Worm (Caenorhabditis elegans): ENCODE data around the gene R08A2.5.
"Not testable (repeated sequence)": the region's sequence is repeated elsewhere in the genome, so short reads cannot be mapped to it uniquely, and the experiment has no call there.

The R08A2.5 gene

DNA sequence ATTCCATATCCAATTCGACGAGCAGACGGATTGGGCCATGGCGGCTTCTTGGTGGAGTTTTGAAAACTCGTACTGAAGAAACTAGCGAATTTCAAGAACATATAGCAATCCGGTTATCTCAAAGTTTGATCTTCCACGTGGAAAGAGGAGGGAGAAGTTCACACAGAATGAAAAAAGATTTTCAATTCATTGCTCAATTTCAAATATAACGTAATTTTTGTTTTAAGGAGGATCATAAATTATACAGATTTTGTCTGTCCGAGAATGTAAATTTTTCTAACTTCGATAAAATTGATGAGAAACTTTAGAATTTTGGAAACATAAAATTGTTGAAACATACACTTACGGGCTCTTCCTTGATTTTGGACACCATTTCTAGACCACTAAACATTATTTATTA lies 16.3 kb downstream of the R08A2.5 start, which contains the start of gene Y50E8A.2:
Gene Y50E8A.2, minus strand, starts transcription at position 101 of the 400 bp plus-strand sequence.
- TF ChIP-seq T22C8.4 (GFP tag; IDR thresholded peaks at IDR 0.05) (no peak), ztf-29 (GFP tag; IDR thresholded peaks at IDR 0.05) (no peak), klf-2 (GFP tag; conservative IDR thresholded peaks at IDR 0.05) (no peak), tab-1 (GFP tag; IDR thresholded peaks at IDR 0.05) (no peak), flt-1 (GFP tag; IDR thresholded peaks at IDR 0.05) (no peak)

DNA sequence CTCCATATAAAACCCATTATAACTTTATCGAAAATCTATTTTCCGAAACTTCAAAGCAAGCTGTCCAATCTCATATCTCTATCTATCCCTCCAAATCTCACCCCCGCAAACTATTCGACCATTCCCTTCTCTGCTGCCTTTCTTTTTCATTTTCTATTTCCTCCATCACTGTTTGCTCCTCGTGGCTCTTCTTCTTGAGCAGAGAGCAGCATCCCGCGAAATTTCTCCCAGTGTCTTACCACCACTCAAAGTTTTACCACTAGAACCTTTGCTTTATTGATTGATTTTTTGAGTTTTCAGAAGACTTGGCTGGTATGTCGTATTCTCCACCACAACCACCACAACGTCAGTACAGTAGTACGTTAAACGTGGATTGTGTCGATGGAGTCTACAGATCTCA lies 16.9 kb downstream of the R08A2.5 start, which contains the start of gene oig-3:
Gene oig-3, plus strand, starts transcription at position 301 of the 400 bp plus-strand sequence.
- no peak for TF ChIP-seq tab-1 (GFP tag; IDR thresholded peaks at IDR 0.05)
- TF ChIP-seq flt-1 (GFP tag; IDR thresholded peaks at IDR 0.05), result no peak
- TF ChIP-seq ref-1 (GFP tag; conservative IDR thresholded peaks at IDR 0.05), result no peak
- TF ChIP-seq cog-1 (tag; optimal IDR thresholded peaks at IDR 0.05), result no peak
- TF ChIP-seq klf-2 (GFP tag; conservative IDR thresholded peaks at IDR 0.05), result no peak
- no peak for TF ChIP-seq ztf-29 (GFP tag; IDR thresholded peaks at IDR 0.05)
- TF ChIP-seq T22C8.4 (GFP tag; IDR thresholded peaks at IDR 0.05), result no peak
- TF ChIP-seq ztf-23 (GFP tag; IDR thresholded peaks at IDR 0.05), result no peak
- no peak for TF ChIP-seq med-1 (GFP tag; optimal IDR thresholded peaks at IDR 0.05; ENCODE audit: insufficient read depth)

DNA sequence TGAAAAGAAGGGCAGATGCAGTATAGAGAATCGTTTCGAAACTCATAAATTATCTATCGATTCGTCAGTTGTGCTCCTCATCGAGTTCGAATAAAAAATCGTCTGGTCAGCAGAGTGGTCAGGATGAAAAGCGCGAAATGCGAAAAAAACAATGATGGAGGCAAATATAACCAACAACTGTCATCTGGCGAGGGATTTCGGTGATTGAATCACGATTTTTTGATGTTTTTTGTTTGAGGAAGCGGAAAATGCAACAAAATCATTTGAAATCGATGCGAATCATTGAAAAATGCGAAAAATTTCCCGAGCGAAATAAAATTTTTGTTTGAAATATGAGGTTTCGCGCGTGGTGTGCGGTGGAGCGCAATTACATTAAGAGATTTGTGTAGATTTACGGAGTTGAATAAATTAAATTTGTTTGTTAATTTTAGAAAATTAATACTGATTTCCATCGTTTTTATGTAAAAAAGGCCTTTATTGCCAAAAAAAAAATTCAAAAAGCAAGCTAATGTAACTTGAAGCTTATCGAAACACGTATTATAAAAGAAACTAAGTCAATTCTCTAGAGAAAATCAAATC lies 21.9 kb downstream of the R08A2.5 start, which contains the start of gene unc-61:
Gene unc-61, minus strand, starts transcription at position 51 of the 579 bp plus-strand sequence.
- TF ChIP-seq med-1 (GFP tag; optimal IDR thresholded peaks at IDR 0.05; ENCODE audit: insufficient read depth), result no peak
- no peak for TF ChIP-seq klf-2 (GFP tag; conservative IDR thresholded peaks at IDR 0.05)
- TF ChIP-seq flt-1 (GFP tag; IDR thresholded peaks at IDR 0.05), result no peak
- TF ChIP-seq ztf-23 (GFP tag; IDR thresholded peaks at IDR 0.05), result no peak
- TF ChIP-seq ref-1 (GFP tag; conservative IDR thresholded peaks at IDR 0.05), result no peak
- TF ChIP-seq cog-1 (tag; optimal IDR thresholded peaks at IDR 0.05), result no peak
- no peak for TF ChIP-seq T22C8.4 (GFP tag; IDR thresholded peaks at IDR 0.05)
- TF ChIP-seq tab-1 (GFP tag; IDR thresholded peaks at IDR 0.05), result no peak
- no peak for TF ChIP-seq ztf-29 (GFP tag; IDR thresholded peaks at IDR 0.05)

DNA sequence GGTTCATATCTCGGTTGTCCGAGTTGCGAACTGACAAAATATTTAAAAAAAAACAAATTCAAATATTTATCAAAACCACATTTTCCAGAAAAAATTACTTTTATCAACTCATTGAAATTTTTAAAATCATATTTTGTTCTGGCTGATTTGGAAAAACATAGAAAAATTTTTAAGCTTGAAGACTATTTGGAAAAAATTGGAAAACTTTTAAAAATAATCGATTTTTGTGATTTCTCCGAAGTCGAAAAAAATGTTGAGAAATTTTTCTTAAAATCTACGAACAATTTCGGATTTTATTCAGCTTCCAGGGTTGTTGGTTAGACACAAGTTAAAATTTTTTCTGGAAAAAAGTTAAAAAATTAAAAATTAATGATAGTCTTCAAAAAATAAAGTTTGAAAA lies 24.4 kb downstream of the R08A2.5 start, which contains the start of gene Y50E8A.5:
Gene Y50E8A.5, minus strand, starts transcription at position 101 of the 400 bp plus-strand sequence.
- TF ChIP-seq tab-1 (GFP tag; IDR thresholded peaks at IDR 0.05) (no peak), cog-1 (tag; optimal IDR thresholded peaks at IDR 0.05) (no peak), klf-2 (GFP tag; conservative IDR thresholded peaks at IDR 0.05) (no peak), med-1 (GFP tag; optimal IDR thresholded peaks at IDR 0.05; ENCODE audit: insufficient read depth) (no peak), T22C8.4 (GFP tag; IDR thresholded peaks at IDR 0.05) (no peak)

DNA sequence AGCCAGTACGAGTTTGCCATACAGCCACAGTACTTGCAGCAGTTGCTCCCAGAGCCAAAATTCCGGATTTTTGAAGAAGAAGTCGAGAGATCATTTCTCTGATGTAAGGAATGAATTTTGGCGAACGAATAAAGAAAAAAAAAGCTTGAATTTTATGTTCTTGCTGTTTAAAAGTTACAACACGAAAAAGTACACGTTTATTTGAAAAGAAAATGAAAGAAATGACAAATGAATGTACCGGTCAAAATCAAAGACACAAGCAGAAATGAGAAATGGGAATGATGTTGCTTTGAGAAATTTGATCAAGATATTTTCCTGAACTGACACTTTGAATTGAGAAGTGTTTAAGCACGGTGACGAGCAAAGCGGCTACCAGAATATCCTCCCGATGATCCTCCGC lies 28.8 kb downstream of the R08A2.5 start, which contains the start of gene Y50E8A.6:
Gene Y50E8A.6, minus strand, starts transcription at position 101 of the 400 bp plus-strand sequence.
- TF ChIP-seq med-1 (GFP tag; optimal IDR thresholded peaks at IDR 0.05; ENCODE audit: insufficient read depth) (no peak), tab-1 (GFP tag; IDR thresholded peaks at IDR 0.05) (no peak), klf-2 (GFP tag; conservative IDR thresholded peaks at IDR 0.05) (no peak), ztf-23 (GFP tag; IDR thresholded peaks at IDR 0.05) (no peak), cog-1 (tag; optimal IDR thresholded peaks at IDR 0.05) (no peak), T22C8.4 (GFP tag; IDR thresholded peaks at IDR 0.05) (no peak), flt-1 (GFP tag; IDR thresholded peaks at IDR 0.05) (no peak), ztf-29 (GFP tag; IDR thresholded peaks at IDR 0.05) (no peak), ref-1 (GFP tag; conservative IDR thresholded peaks at IDR 0.05) (no peak)

DNA sequence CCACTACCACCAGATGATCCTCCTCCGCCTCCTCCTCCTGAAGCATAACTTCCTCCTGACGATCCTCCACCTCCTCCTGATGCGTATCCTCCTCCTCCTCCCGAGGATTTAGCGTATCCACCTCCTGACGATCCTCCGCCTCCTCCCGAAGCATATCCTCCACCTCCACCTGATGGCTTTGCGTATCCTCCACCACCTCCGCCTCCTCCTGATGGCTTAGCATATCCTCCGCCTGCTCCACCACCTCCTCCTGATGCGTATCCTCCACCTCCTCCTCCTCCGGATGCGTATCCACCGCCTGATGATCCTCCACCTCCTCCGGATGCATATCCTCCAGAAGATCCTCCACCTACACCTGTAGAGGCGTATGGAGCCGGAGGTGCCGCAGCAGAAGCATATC lies 32.4 kb downstream of the R08A2.5 start:
- TF ChIP-seq ztf-23 (GFP tag; IDR thresholded peaks at IDR 0.05), result no peak
- TF ChIP-seq klf-2 (GFP tag; conservative IDR thresholded peaks at IDR 0.05), result 0 out of 2 replicates have a peak, but pooled peaks have one; percentile 11
- peak; percentile 67; the same call in 1 of the 2 replicates for TF ChIP-seq tab-1 (GFP tag; IDR thresholded peaks at IDR 0.05)

DNA sequence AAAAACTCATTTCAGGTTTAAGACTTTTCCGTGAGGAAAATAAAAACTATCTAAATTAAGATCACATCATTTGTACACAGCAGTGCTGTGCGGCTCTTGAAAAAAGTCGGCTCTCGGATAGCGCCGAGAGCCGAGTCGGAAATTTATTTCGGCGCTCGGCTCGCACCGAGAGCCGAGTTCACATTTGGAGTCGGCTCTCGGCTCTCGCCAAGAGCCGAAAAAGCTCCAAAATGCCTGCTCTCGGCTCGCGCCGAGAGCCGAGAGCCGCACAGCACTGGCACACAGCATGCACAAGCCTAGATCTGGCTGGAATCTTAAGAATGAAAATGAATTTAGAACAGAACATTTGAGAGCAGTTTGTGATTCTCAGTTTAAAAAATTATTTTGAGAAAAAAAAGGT lies 34.6 kb downstream of the R08A2.5 start:
- TF ChIP-seq cog-1 (tag; optimal IDR thresholded peaks at IDR 0.05), result no peak
- no peak for TF ChIP-seq klf-2 (GFP tag; conservative IDR thresholded peaks at IDR 0.05)
- no peak for TF ChIP-seq flt-1 (GFP tag; IDR thresholded peaks at IDR 0.05)
- TF ChIP-seq med-1 (GFP tag; optimal IDR thresholded peaks at IDR 0.05; ENCODE audit: insufficient read depth), result no peak
- TF ChIP-seq tab-1 (GFP tag; IDR thresholded peaks at IDR 0.05), result no peak
- no peak for TF ChIP-seq ztf-29 (GFP tag; IDR thresholded peaks at IDR 0.05)
- TF ChIP-seq T22C8.4 (GFP tag; IDR thresholded peaks at IDR 0.05), result no peak
- TF ChIP-seq ztf-23 (GFP tag; IDR thresholded peaks at IDR 0.05), result no peak

DNA sequence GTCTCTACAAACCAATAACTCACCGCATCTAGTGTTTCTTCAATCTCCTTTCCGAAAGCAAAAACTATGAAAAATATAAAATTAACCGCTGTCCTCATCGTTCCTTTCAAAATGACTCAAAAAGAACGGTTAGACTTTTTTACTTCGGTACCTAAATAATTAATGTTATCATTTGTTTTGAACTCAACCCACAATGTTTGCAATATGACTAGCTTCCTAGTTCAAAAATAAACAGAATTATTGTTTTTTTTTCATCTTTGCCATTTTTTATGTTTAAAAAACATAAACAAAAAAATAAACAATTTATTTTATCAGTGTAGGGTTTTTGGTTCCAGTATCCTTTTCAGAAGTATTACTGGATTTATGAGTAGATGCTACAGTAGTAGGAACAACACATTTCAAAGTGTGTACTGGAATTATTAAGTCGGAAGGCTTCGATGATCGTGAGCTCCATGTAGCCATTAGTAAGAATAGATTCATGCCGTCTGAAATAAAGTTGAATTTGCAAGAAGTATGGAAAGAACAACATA lies 36.3 kb downstream of the R08A2.5 start, which contains the start of the genes lipl-8 and Y50E8A.22:
Gene lipl-8, minus strand, starts transcription at position 101 of the 530 bp plus-strand sequence.
Gene Y50E8A.22, minus strand, starts transcription at position 480 of the 530 bp plus-strand sequence.
- TF ChIP-seq ztf-29 (GFP tag; IDR thresholded peaks at IDR 0.05) (no peak), T22C8.4 (GFP tag; IDR thresholded peaks at IDR 0.05) (no peak), med-1 (GFP tag; optimal IDR thresholded peaks at IDR 0.05; ENCODE audit: insufficient read depth) (no peak), ref-1 (GFP tag; conservative IDR thresholded peaks at IDR 0.05) (no peak), klf-2 (GFP tag; conservative IDR thresholded peaks at IDR 0.05) (no peak), ztf-23 (GFP tag; IDR thresholded peaks at IDR 0.05) (no peak), flt-1 (GFP tag; IDR thresholded peaks at IDR 0.05) (no peak), cog-1 (tag; optimal IDR thresholded peaks at IDR 0.05) (no peak), tab-1 (GFP tag; IDR thresholded peaks at IDR 0.05) (no peak)

- TF ChIP-seq ref-1 (GFP tag; conservative IDR thresholded peaks at IDR 0.05); tab-1 (GFP tag; IDR thresholded peaks at IDR 0.05); ztf-29 (GFP tag; IDR thresholded peaks at IDR 0.05): not testable (repeated sequence)
Measured at ce11 chrV:14750357-14750756, 37.9 kb downstream of the R08A2.5 start, which contains the start of gene nspa-10. Gene nspa-10 (minus strand): TSS chrV:14750457.

DNA sequence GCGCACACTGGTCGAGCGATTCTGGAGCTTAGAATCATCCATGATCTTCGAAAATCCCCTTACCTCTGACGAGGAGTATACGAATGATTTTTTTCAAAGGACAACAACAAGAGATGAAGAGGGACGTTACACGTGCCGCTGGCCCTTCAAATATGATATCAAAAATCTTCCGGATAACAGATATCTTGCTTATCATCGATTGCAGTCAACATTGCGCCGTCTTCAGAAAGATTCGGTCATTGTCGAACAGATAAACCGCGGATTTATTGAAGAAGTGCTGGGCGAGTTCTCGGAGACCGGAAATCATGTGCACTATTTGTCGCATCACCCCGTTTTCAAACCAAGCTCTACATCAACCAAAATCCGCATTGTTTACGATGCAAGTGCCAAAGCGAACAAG lies 50.1 kb downstream of the R08A2.5 start:
- TF ChIP-seq tab-1 (GFP tag; IDR thresholded peaks at IDR 0.05), result no peak
- TF ChIP-seq cog-1 (tag; optimal IDR thresholded peaks at IDR 0.05), result no peak
- no peak for TF ChIP-seq ztf-23 (GFP tag; IDR thresholded peaks at IDR 0.05)
- TF ChIP-seq med-1 (GFP tag; optimal IDR thresholded peaks at IDR 0.05; ENCODE audit: insufficient read depth), result no peak
- TF ChIP-seq klf-2 (GFP tag; conservative IDR thresholded peaks at IDR 0.05), result no peak
- no peak for TF ChIP-seq ref-1 (GFP tag; conservative IDR thresholded peaks at IDR 0.05)
- TF ChIP-seq ztf-29 (GFP tag; IDR thresholded peaks at IDR 0.05), result no peak
- TF ChIP-seq T22C8.4 (GFP tag; IDR thresholded peaks at IDR 0.05), result no peak
- no peak for TF ChIP-seq flt-1 (GFP tag; IDR thresholded peaks at IDR 0.05)

All from whole organism, midembryonic.